Worm (Caenorhabditis elegans): ENCODE results near the gene Y49A3A.3.
A peak's percentile ranks its signal among the peaks of the same experiment; 100 is the strongest.

The Y49A3A.3 gene

DNA sequence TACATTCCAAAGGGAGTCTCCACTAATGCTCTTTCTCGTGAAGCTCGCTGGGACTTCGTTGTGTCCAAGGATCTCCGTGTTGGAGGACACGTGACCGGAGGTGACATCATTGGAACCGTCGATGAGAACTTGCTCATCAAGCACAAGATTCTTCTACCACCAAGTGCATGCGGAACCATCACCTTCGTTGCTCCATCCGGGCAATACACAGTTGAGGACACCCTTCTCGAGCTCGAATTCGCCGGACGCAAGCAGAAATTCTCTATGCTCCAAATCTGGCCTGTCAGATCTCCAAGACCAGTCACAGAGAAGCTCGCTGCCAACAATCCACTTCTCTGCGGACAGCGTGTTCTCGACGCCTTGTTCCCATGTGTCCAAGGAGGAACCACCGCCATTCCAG lies 2.2 kb upstream of the Y49A3A.3 start (continued):
- peak; percentile 49; the same call in 1 of the 2 replicates for TF ChIP-seq zfh-2 (GFP tag; conservative IDR thresholded peaks at IDR 0.05)

DNA sequence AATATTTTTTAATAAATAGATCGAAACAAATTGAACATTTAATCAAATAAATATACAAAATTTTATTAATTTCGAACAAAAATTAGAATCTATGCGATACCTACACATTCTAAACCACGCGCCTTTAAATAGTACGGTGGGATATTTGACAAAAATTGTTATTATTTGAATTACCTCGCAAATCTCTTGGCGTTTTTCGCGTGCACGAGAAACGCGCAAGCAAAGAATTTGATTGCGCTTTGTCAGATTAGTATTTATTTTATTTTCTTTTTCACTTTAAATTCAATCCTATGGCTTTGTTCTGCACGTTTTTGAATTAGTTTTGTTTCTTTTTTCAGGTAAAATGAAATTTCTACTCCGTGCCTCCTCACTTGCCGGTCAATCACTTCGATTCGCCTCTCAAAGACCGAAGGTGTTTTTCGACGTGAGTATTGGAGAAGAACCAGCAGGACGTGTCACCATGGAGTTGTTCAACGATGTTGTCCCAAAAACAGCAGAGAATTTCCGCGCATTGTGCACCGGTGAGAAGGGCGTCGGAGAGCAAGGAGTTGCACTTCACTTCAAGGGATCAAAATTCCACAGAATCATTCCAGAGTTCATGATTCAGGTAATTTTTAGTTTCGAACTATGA lies 1.6 kb downstream of the Y49A3A.3 start, which contains the start of gene cyn-1:
cyn-1 (plus strand) TSS at position 339 of the 631 bp plus-strand sequence.
- TF ChIP-seq mel-28 (tag; optimal IDR thresholded peaks at IDR 0.05; ENCODE audit: borderline replicate concordance) = no peak
- no peak for TF ChIP-seq ccch-3 (GFP tag; optimal IDR thresholded peaks at IDR 0.05)
- TF ChIP-seq nfyb-1 (GFP tag; IDR thresholded peaks at IDR 0.05) = peak; percentile 70
- TF ChIP-seq ceh-27 (GFP tag; optimal IDR thresholded peaks at IDR 0.05) = no peak
- 0 out of 2 replicates have a peak, but pooled peaks have one; percentile 23 for TF ChIP-seq Y79H2A.3 (GFP tag; conservative IDR thresholded peaks at IDR 0.05)
- TF ChIP-seq aptf-2 (GFP tag; conservative IDR thresholded peaks at IDR 0.05) = no peak
- TF ChIP-seq cebp-1 (GFP tag; IDR thresholded peaks at IDR 0.05) = no peak
- peak; percentile 72 for TF ChIP-seq cebp-1 (tag; optimal IDR thresholded peaks at IDR 0.05)
- no peak for TF ChIP-seq egl-44 (GFP tag; IDR thresholded peaks at IDR 0.05)
- peak; percentile 75 for TF ChIP-seq dpl-1 (GFP tag; optimal IDR thresholded peaks at IDR 0.05)
- TF ChIP-seq B0336.3 (GFP tag; IDR thresholded peaks at IDR 0.05) = peak; percentile 82
- TF ChIP-seq hrde-1 (tag; optimal IDR thresholded peaks at IDR 0.05; ENCODE audit: borderline replicate concordance) = peak; percentile 55
- no peak for TF ChIP-seq snpc-4 (GFP tag; optimal IDR thresholded peaks at IDR 0.05)
- peak; percentile 42 to 75 (median 59) for TF ChIP-seq snpc-4 (tag; optimal IDR thresholded peaks at IDR 0.05)
- peak; percentile 58; the same call in 1 of the 2 replicates for TF ChIP-seq attf-3 (GFP tag; conservative IDR thresholded peaks at IDR 0.05)
- no peak for TF ChIP-seq F37B4.10 (GFP tag; IDR thresholded peaks at IDR 0.05)
- TF ChIP-seq unc-62 (GFP tag; optimal IDR thresholded peaks at IDR 0.05) = no peak
- no peak for TF ChIP-seq F57A8.1 (GFP tag; optimal IDR thresholded peaks at IDR 0.05)
- TF ChIP-seq egrh-3 (GFP tag; IDR thresholded peaks at IDR 0.05) = no peak
- peak; percentile 54; the same call in 1 of the 2 replicates for TF ChIP-seq D2030.7 (GFP tag; IDR thresholded peaks at IDR 0.05)
- TF ChIP-seq rec-8 (tag; optimal IDR thresholded peaks at IDR 0.05) = no peak
- peak; percentile 67 for TF ChIP-seq ZK185.1 (tag; optimal IDR thresholded peaks at IDR 0.05; ENCODE audit: poor library complexity, severe bottlenecking)
- no peak for TF ChIP-seq mxl-1 (tag; optimal IDR thresholded peaks at IDR 0.05)
- TF ChIP-seq lin-54 (GFP tag; optimal IDR thresholded peaks at IDR 0.05) = peak; percentile 96
- no peak for TF ChIP-seq F49E8.2 (tag; optimal IDR thresholded peaks at IDR 0.05; ENCODE audit: insufficient read depth)
- no peak for TF ChIP-seq hmg-20 (GFP tag; IDR thresholded peaks at IDR 0.05)
- TF ChIP-seq rpc-1 (optimal IDR thresholded peaks at IDR 0.05) = no peak
- TF ChIP-seq rpc-1 (tag; optimal IDR thresholded peaks at IDR 0.05) = no peak
- TF ChIP-seq attf-6 (GFP tag; IDR thresholded peaks at IDR 0.05) = no peak
- no peak for TF ChIP-seq ets-4 (GFP tag; optimal IDR thresholded peaks at IDR 0.05)
- TF ChIP-seq repo-1 (tag; optimal IDR thresholded peaks at IDR 0.05) = no peak
- 0 out of 2 replicates have a peak, but pooled peaks have one; percentile 11 for TF ChIP-seq ceh-91 (GFP tag; IDR thresholded peaks at IDR 0.05)
- peak; percentile 25; the same call in 1 of the 2 replicates for TF ChIP-seq K11D2.4 (GFP tag; IDR thresholded peaks at IDR 0.05)
- TF ChIP-seq T26A5.8 (tag; optimal IDR thresholded peaks at IDR 0.05) = no peak
- TF ChIP-seq xnd-1 (tag; optimal IDR thresholded peaks at IDR 0.05) = peak; percentile 45
- TF ChIP-seq let-607 (tag; optimal IDR thresholded peaks at IDR 0.05) = peak in 1 of 2 experiments; percentile 44
- TF ChIP-seq ceh-100 (GFP tag; IDR thresholded peaks at IDR 0.05) = peak; percentile 75
- TF ChIP-seq ama-1 (optimal IDR thresholded peaks at IDR 0.05) = peak; percentile 20
- no peak for TF ChIP-seq ama-1 (GFP tag; optimal IDR thresholded peaks at IDR 0.05)
- TF ChIP-seq snpc-3.4 (tag; optimal IDR thresholded peaks at IDR 0.05) = peak; percentile 71
- no peak for TF ChIP-seq sptf-2 (GFP tag; optimal IDR thresholded peaks at IDR 0.05)
- TF ChIP-seq lsy-27 (tag; optimal IDR thresholded peaks at IDR 0.05; ENCODE audit: borderline replicate concordance, insufficient read depth) = no peak
- peak; percentile 58 for TF ChIP-seq F23B12.7 (tag; optimal IDR thresholded peaks at IDR 0.05; ENCODE audit: insufficient read depth)
- no peak for TF ChIP-seq ztf-22 (GFP tag; optimal IDR thresholded peaks at IDR 0.05)

All from whole organism, young adult.